Worm (Caenorhabditis elegans) whole organism, L4 larva: ENCODE results near the gene C32B5.6.

ENCODE experiments used
- F10B5.3 ChIP-seq: sonication (generic microtip); optimal IDR thresholded peaks from 2 replicates; lab custom pipeline; 2016; ENCODE audit warnings: mild to moderate bottlenecking, missing genetic modification characterization, missing compliant biosample characterization
- F26F4.8 ChIP-seq: fragments of 200-800 bp; sonication (Bioruptor generic); conservative IDR thresholded peaks from 2 replicates; pipeline ENCODE4 v1.3.6; 2022; ENCODE audit warnings: missing genetic modification characterization, missing compliant biosample characterization
- F44E2.7 ChIP-seq: fragments of 200-800 bp; sonication (Bioruptor generic); IDR thresholded peaks from 2 replicates; pipeline ENCODE4 v2.1.2; 2022; ENCODE audit warnings: missing genetic modification characterization, missing compliant biosample characterization
- T26A8.4 ChIP-seq: fragments of 200-800 bp; sonication (Bioruptor generic); IDR thresholded peaks from 2 replicates; pipeline ENCODE4 v1.3.6; 2022; ENCODE audit warnings: missing genetic modification characterization, missing compliant biosample characterization
- Y105C5A.15 ChIP-seq: fragments of 200-800 bp; sonication (Bioruptor generic); IDR thresholded peaks from 2 replicates; pipeline ENCODE4 v1.3.6; 2022; ENCODE audit warnings: missing genetic modification characterization, missing compliant biosample characterization
- Y48G9A.11 ChIP-seq: fragments of 200-800 bp; sonication (Bioruptor generic); IDR thresholded peaks from 2 replicates; pipeline ENCODE4 v1.3.6; 2022; ENCODE audit warnings: missing genetic modification reagents, missing genetic modification characterization, missing compliant biosample characterization
- Y75B8A.6 ChIP-seq: fragments of 200-800 bp; sonication (Bioruptor generic); IDR thresholded peaks from 2 replicates; pipeline ENCODE4 v1.3.6; 2022; ENCODE audit warnings: missing genetic modification reagents, missing genetic modification characterization, missing compliant biosample characterization
- ZK546.5 ChIP-seq, 2 experiments: sonication (generic microtip); optimal IDR thresholded peaks; 2 replicates each; lab custom pipeline; 2017; ENCODE audit warnings: missing biosample characterization in 2 of 2, missing genetic modification characterization in 2 of 2
- aha-1 ChIP-seq: fragments of 150-350 bp; peaks from one replicate; lab custom pipeline; 2014; ENCODE audit warnings: missing biosample characterization, missing genetic modification characterization
- aly-2 ChIP-seq: sonication (generic microtip); optimal IDR thresholded peaks from 2 replicates; lab custom pipeline; 2018; ENCODE audit warnings: missing biosample characterization, missing genetic modification characterization
- attf-4 ChIP-seq: sonication (generic microtip); optimal IDR thresholded peaks from 3 replicates; lab custom pipeline; 2017; ENCODE audit warnings: missing biosample characterization, missing genetic modification characterization
- ceh-20 ChIP-seq: fragments of 200-800 bp; sonication (Bioruptor generic); IDR thresholded peaks from 2 replicates; pipeline ENCODE4 v1.3.6; 2022; ENCODE audit warnings: missing genetic modification reagents, missing genetic modification characterization, missing compliant biosample characterization
- ceh-28 ChIP-seq: fragments of 150-350 bp; optimal IDR thresholded peaks from 2 replicates; lab custom pipeline; 2014; ENCODE audit warnings: missing biosample characterization, missing genetic modification reagents, missing genetic modification characterization
- ceh-62 ChIP-seq: sonication (generic microtip); optimal IDR thresholded peaks from 2 replicates; lab custom pipeline; 2017; ENCODE audit warnings: missing biosample characterization, missing genetic modification characterization
- ces-1 ChIP-seq: fragments of 150-350 bp; sonication (generic microtip); optimal IDR thresholded peaks from 4 replicates; lab custom pipeline; 2014; ENCODE audit warnings: missing biosample characterization, missing genetic modification reagents, missing genetic modification characterization
- ctbp-1 ChIP-seq: fragments of 200-800 bp; sonication (Bioruptor generic); IDR thresholded peaks from 2 replicates; pipeline ENCODE4 v1.3.6; 2022; ENCODE audit warnings: missing genetic modification reagents, missing genetic modification characterization, missing compliant biosample characterization
- daf-19 ChIP-seq: fragments of 200-800 bp; sonication (Bioruptor generic); conservative IDR thresholded peaks from 2 replicates; pipeline ENCODE4 v1.3.6; 2022; ENCODE audit warnings: missing genetic modification characterization, missing compliant biosample characterization
- daf-8 ChIP-seq: fragments of 200-800 bp; sonication (Bioruptor generic); IDR thresholded peaks from 2 replicates; pipeline ENCODE4 v1.3.6; 2022; ENCODE audit warnings: missing genetic modification characterization, missing compliant biosample characterization
- dmd-8 ChIP-seq: fragments of 200-800 bp; sonication (Bioruptor generic); IDR thresholded peaks from 2 replicates; pipeline ENCODE4 v1.3.6; 2022; ENCODE audit warnings: missing genetic modification characterization, missing compliant biosample characterization
- fkh-10 ChIP-seq: fragments of 150-350 bp; optimal IDR thresholded peaks from 2 replicates; lab custom pipeline; 2014; ENCODE audit warnings: missing biosample characterization, missing genetic modification reagents, missing genetic modification characterization
- hlh-11 ChIP-seq: fragments of 200-800 bp; sonication (Bioruptor generic); optimal IDR thresholded peaks from 2 replicates; lab custom pipeline; 2018; ENCODE audit warnings: mild to moderate bottlenecking, missing genetic modification characterization, missing compliant biosample characterization
- hlh-30 ChIP-seq: sonication (generic microtip); optimal IDR thresholded peaks from 2 replicates; lab custom pipeline; 2017; ENCODE audit warnings: antibody characterized with exemption, mild to moderate bottlenecking, missing genetic modification characterization, missing compliant biosample characterization; ENCODE audit not compliant: insufficient read depth
- lin-39 ChIP-seq: fragments of 150-350 bp; optimal IDR thresholded peaks from 2 replicates; lab custom pipeline; 2014; ENCODE audit warnings: missing biosample characterization, missing genetic modification reagents, missing genetic modification characterization
- madf-5 ChIP-seq, 2 experiments: fragments of 200-800 bp; sonication (Bioruptor generic); IDR thresholded peaks; 2 replicates each; pipeline ENCODE4 v1.3.6; 2022; ENCODE audit warnings: missing compliant biosample characterization in 2 of 2, missing genetic modification characterization in 2 of 2
- mdl-1 ChIP-seq, 2 experiments: fragments of 150-350 bp in 1 of 2; sonication (generic microtip) in 1 of 2; optimal IDR thresholded peaks; 2 replicates each; lab custom pipeline; 2014 to 2017; ENCODE audit warnings: missing biosample characterization in 2 of 2, missing genetic modification characterization in 2 of 2
- nhr-10 ChIP-seq: fragments of 150-350 bp; optimal IDR thresholded peaks from 2 replicates; lab custom pipeline; 2014; ENCODE audit warnings: missing biosample characterization, missing genetic modification characterization
- nhr-11 ChIP-seq: fragments of 150-350 bp; optimal IDR thresholded peaks from 2 replicates; lab custom pipeline; 2014; ENCODE audit warnings: missing biosample characterization, missing genetic modification characterization
- nhr-25 ChIP-seq: sonication (generic microtip); optimal IDR thresholded peaks from 2 replicates; lab custom pipeline; 2017; ENCODE audit warnings: missing genetic modification characterization, mild to moderate bottlenecking, missing compliant biosample characterization, antibody characterized with exemption, moderate library complexity, borderline replicate concordance; ENCODE audit not compliant: insufficient read depth
- nhr-28 ChIP-seq: fragments of 150-350 bp; optimal IDR thresholded peaks from 2 replicates; lab custom pipeline; 2014; ENCODE audit warnings: missing biosample characterization, missing genetic modification characterization
- nhr-48 ChIP-seq: sonication (generic microtip); optimal IDR thresholded peaks from 2 replicates; lab custom pipeline; 2016; ENCODE audit warnings: mild to moderate bottlenecking, missing genetic modification characterization, missing compliant biosample characterization
- pha-4 ChIP-seq, 2 experiments: fragments of 150-350 bp in 1 of 2; fragments of 200-800 bp in 1 of 2; sonication (Bioruptor generic) in 1 of 2; IDR thresholded peaks in 1 of 2; optimal IDR thresholded peaks in 1 of 2; 2 replicates each; pipeline versions ENCODE4 v1.3.6 to Lab custom; 2014 to 2022; ENCODE audit warnings: missing genetic modification characterization in 2 of 2, missing genetic modification reagents in 2 of 2, missing biosample characterization in 1 of 2, missing compliant biosample characterization in 1 of 2
- saeg-2 ChIP-seq: fragments of 200-800 bp; sonication (Bioruptor generic); IDR thresholded peaks from 2 replicates; pipeline ENCODE4 v1.3.6; 2022; ENCODE audit warnings: missing genetic modification reagents, missing genetic modification characterization, missing compliant biosample characterization
- sdz-12 ChIP-seq: fragments of 200-800 bp; sonication (Bioruptor generic); optimal IDR thresholded peaks from 2 replicates; lab custom pipeline; 2018; ENCODE audit warnings: mild to moderate bottlenecking, missing genetic modification characterization, missing compliant biosample characterization
- unc-62 ChIP-seq, 3 experiments: fragments of 150-350 bp in 1 of 3; sonication (generic microtip); optimal IDR thresholded peaks in 2 of 3; peaks in 1 of 3; 1 replicate in 1 of 3; 2 replicates in 2 of 3; lab custom pipeline; 2014 to 2017; ENCODE audit warnings: missing biosample characterization in 3 of 3, missing genetic modification characterization in 3 of 3, missing genetic modification reagents in 3 of 3, missing genotype in 1 of 3
- zip-11 ChIP-seq: fragments of 200-800 bp; sonication (Bioruptor generic); IDR thresholded peaks from 2 replicates; pipeline ENCODE4 v1.3.6; 2022; ENCODE audit warnings: missing genetic modification characterization, missing compliant biosample characterization
- zip-2 ChIP-seq: fragments of 150-350 bp; optimal IDR thresholded peaks from 2 replicates; lab custom pipeline; 2014; ENCODE audit warnings: missing biosample characterization, missing genetic modification characterization
- ztf-7 ChIP-seq: fragments of 150-350 bp; optimal IDR thresholded peaks from 2 replicates; lab custom pipeline; 2014; ENCODE audit warnings: missing biosample characterization, missing genetic modification characterization

Gene C32B5.6

ce11 chrII:948091-948490 is 20.1 kb upstream of the C32B5.6 start, which contains the start of gene fbxc-32:
Gene fbxc-32, minus strand, starts transcription at chrII:948191.
- TF ChIP-seq Y105C5A.15: no peak
- no peak for TF ChIP-seq nhr-11 (tag; lab: Kevin White, UChicago)
- no peak for TF ChIP-seq hlh-30
- TF ChIP-seq attf-4 (tag; lab: Kevin White, UChicago): no peak
- no peak for TF ChIP-seq lin-39 (tag; lab: Kevin White, UChicago)
- no peak for TF ChIP-seq ceh-62
- no peak for TF ChIP-seq T26A8.4 (GFP tag; lab: Robert Waterston, UW)
- TF ChIP-seq F44E2.7 (GFP tag; lab: Robert Waterston, UW): no peak
- TF ChIP-seq saeg-2 (GFP tag; lab: Robert Waterston, UW): no peak
- TF ChIP-seq daf-8 (GFP tag; lab: Robert Waterston, UW): no peak
- no peak for TF ChIP-seq ZK546.5 (tag; optimal IDR thresholded peaks at IDR 0.05; lab: Kevin White, UChicago)
- no peak for TF ChIP-seq F26F4.8 (GFP tag; lab: Robert Waterston, UW)
- no peak for TF ChIP-seq nhr-48 (tag; lab: Kevin White, UChicago)
- TF ChIP-seq, all 104 proteins: peak for 0

ce11 chrII:950374-950773 is 17.8 kb upstream of the C32B5.6 start:
- TF ChIP-seq ceh-20 (GFP tag; lab: Robert Waterston, UW) (no peak), sdz-12 (GFP tag; lab: Kevin White, UChicago) (no peak), Y48G9A.11 (GFP tag; lab: Robert Waterston, UW) (no peak), dmd-8 (GFP tag; lab: Robert Waterston, UW) (no peak), unc-62 (GFP tag; optimal IDR thresholded peaks at IDR 0.05 in 1 of 2; lab: Kevin White, UChicago) (no peak), unc-62 (tag; optimal IDR thresholded peaks at IDR 0.05; lab: Kevin White, UChicago) (no peak), nhr-10 (tag; lab: Kevin White, UChicago) (no peak), fkh-10 (GFP tag; lab: Kevin White, UChicago) (no peak), ztf-7 (tag; lab: Kevin White, UChicago) (no peak)

- no peak for TF ChIP-seq daf-19 (GFP tag; lab: Robert Waterston, UW)
- TF ChIP-seq nhr-11 (tag; lab: Kevin White, UChicago): no peak
- TF ChIP-seq ceh-28 (tag; lab: Kevin White, UChicago): no peak
- TF ChIP-seq ctbp-1 (GFP tag; lab: Robert Waterston, UW): no peak
- TF ChIP-seq pha-4 (GFP tag; IDR thresholded peaks at IDR 0.05; lab: Robert Waterston, UW): no peak
- TF ChIP-seq pha-4 (tag; optimal IDR thresholded peaks at IDR 0.05; lab: Kevin White, UChicago): no peak
- no peak for TF ChIP-seq madf-5 (GFP tag; IDR thresholded peaks at IDR 0.05; lab: Robert Waterston, UW)
- no peak for TF ChIP-seq F10B5.3
- TF ChIP-seq ces-1: no peak
- no peak for TF ChIP-seq zip-11
- TF ChIP-seq zip-2 (tag; lab: Kevin White, UChicago): no peak
- no peak for TF ChIP-seq Y75B8A.6 (GFP tag; lab: Robert Waterston, UW)
- no peak for TF ChIP-seq aly-2
- TF ChIP-seq nhr-25: no peak
Measured at ce11 chrII:953052-953451, 15.2 kb upstream of the C32B5.6 start.

ce11 chrII:954626-955025 is 13.6 kb upstream of the C32B5.6 start, which contains the start of gene fbxc-7:
Gene fbxc-7, plus strand, starts transcription at chrII:954926.
- TF ChIP-seq nhr-28 (tag; lab: Kevin White, UChicago): peak; percentile 29
- TF ChIP-seq, all 104 proteins: peak for 1; not testable (repeated sequence) for 103

ce11 chrII:958618-959017 is 9.6 kb upstream of the C32B5.6 start, which contains the start of gene sdz-4:
Gene sdz-4, plus strand, starts transcription at chrII:958918.
- TF ChIP-seq aha-1: peak; percentile 74
- TF ChIP-seq hlh-11: no peak
- TF ChIP-seq mdl-1 (tag; optimal IDR thresholded peaks at IDR 0.05; lab: Kevin White, UChicago): no peak
- TF ChIP-seq, all 104 proteins: peak for 1
